Worm (Caenorhabditis elegans): ENCODE measurements around the gene nhr-148.

nhr-148 gene

ce11 chrV:7374090-7374489 is 32.1 kb downstream of the nhr-148 start, which contains the start of gene srx-56:
Gene srx-56 (plus strand): TSS chrV:7374390.
- TF ChIP-seq W03F9.2 (tag; optimal IDR thresholded peaks at IDR 0.05) (no peak), him-1 (tag; optimal IDR thresholded peaks at IDR 0.05) (no peak), dao-5 (tag; optimal IDR thresholded peaks at IDR 0.05) (no peak)

ce11 chrV:7379384-7379783 is 37.4 kb downstream of the nhr-148 start, which contains the start of gene srsx-24:
Gene srsx-24 (minus strand): TSS chrV:7379484.
- TF ChIP-seq him-1 (tag; optimal IDR thresholded peaks at IDR 0.05), result no peak
- no peak for TF ChIP-seq W03F9.2 (tag; optimal IDR thresholded peaks at IDR 0.05)
- TF ChIP-seq dao-5 (tag; optimal IDR thresholded peaks at IDR 0.05), result no peak

DNA sequence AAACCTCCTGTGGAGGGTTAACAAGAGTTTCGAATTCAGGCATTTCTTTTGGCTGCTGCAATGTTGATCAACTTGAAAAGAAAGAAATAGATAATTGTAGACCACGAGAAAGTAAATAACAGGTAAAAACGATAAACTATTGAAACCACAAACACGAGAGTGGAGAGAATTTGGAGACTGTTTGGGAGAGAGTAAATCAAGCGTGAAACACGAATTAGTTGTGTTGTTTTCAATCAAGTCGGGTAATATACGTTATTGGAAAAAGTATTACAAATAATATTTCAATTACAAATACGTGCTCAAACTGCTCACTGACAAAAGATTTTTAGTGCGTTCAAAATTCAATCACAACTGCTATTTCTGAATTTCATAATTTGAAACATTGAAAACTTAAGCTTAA is 39.1 kb downstream of the nhr-148 start, which contains the start of gene C03G6.17:
TSS of gene C03G6.17 (minus strand) at position 101 of the 400 bp plus-strand sequence.
- TF ChIP-seq dao-5 (tag; optimal IDR thresholded peaks at IDR 0.05), result no peak
- TF ChIP-seq him-1 (tag; optimal IDR thresholded peaks at IDR 0.05), result no peak
- TF ChIP-seq W03F9.2 (tag; optimal IDR thresholded peaks at IDR 0.05), result no peak

DNA sequence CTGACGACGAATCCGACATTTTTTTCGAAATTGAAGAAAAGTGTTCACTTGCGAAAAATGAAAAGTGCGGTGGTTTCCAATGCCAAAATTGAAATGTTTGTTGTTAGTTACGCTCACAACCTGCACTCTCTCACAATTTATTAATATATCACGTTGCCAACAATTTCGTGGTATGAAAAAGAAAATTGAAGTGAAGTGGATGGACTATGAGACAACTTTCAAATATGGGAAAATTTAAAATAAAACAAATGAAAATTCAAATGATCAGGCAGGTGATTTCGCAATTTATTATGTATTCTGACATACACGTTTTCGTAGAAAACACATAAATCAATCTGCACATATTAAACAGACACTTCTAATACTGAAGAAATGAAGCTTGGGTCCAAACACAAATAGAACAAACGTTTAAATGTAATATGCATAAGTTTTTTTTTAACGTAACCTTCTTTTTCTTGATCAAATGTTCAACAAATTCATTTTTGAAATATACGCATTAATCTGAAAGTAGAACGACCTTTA is 44.2 kb downstream of the nhr-148 start, which contains the start of gene srp-6:
TSS of gene srp-6 (minus strand) at position 51 of the 522 bp plus-strand sequence.
- TF ChIP-seq him-1 (tag; optimal IDR thresholded peaks at IDR 0.05) (no peak), dao-5 (tag; optimal IDR thresholded peaks at IDR 0.05) (no peak), W03F9.2 (tag; optimal IDR thresholded peaks at IDR 0.05) (no peak)

ce11 chrV:7387755-7388154 is 45.8 kb downstream of the nhr-148 start, which contains the start of gene C02H6.3:
Gene C02H6.3 (minus strand): TSS chrV:7387855.
- TF ChIP-seq dao-5 (tag; optimal IDR thresholded peaks at IDR 0.05) (no peak), him-1 (tag; optimal IDR thresholded peaks at IDR 0.05) (no peak), W03F9.2 (tag; optimal IDR thresholded peaks at IDR 0.05) (no peak)

- TF ChIP-seq W03F9.2 (tag; optimal IDR thresholded peaks at IDR 0.05) (no peak), dao-5 (tag; optimal IDR thresholded peaks at IDR 0.05) (no peak), him-1 (tag; optimal IDR thresholded peaks at IDR 0.05) (no peak)
Measured at ce11 chrV:7389771-7390170, 47.8 kb downstream of the nhr-148 start, which contains the start of gene C02H6.1. Gene C02H6.1 (minus strand): TSS chrV:7389871.

DNA sequence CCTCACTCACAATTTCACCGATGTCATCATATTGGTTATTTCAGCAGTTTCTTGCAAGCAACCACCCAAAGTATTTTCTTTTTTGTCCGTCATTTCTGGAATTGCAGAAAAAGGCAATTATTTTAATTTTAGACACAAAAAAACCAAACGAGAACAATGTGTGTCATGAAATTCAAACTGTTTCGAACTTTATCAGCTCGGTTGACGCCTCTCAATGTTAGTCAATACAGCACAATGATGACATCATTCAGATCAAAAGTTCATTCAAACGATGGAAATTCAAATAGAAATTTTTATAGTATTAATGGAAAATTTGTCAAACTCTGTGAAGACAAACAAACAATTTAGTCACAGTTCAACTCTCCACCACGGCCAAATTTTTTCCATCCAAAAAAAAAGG is 50.0 kb downstream of the nhr-148 start, which contains the start of gene fbxa-105:
TSS of gene fbxa-105 (minus strand) at position 97 of the 400 bp plus-strand sequence.
- TF ChIP-seq W03F9.2 (tag; optimal IDR thresholded peaks at IDR 0.05) (no peak), him-1 (tag; optimal IDR thresholded peaks at IDR 0.05) (no peak), dao-5 (tag; optimal IDR thresholded peaks at IDR 0.05) (no peak)
